Worm (Caenorhabditis elegans): ENCODE results near the gene pho-10.

pho-10 gene

DNA sequence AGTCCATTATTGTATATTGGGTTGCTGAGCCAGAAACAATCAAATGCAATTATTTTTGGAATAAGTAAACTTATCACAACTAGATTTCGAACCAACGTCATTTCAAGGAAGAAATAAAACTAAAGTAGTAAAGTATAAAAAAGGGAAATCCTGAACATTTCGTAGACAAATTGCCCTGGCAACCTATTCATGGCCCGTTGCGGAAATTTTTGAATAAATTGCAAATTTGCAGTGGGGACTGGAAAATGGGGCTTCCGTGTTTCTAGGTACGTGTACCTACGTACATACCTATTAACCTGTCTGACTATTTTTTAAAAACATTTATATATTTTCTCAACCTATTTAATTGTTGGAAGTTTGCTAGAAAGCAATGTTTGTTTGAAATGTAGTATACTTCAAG lies 5.4 kb downstream of the pho-10 start, which contains the start of gene F26C11.3:
F26C11.3 (minus strand) TSS at position 101 of the 400 bp plus-strand sequence.
- TF ChIP-seq dpl-1 (GFP tag; optimal IDR thresholded peaks at IDR 0.05) (no peak), dve-1 (tag; optimal IDR thresholded peaks at IDR 0.05; ENCODE audit: insufficient read depth) (no peak), daf-16 (GFP tag; optimal IDR thresholded peaks at IDR 0.05) (no peak), daf-16 (tag; optimal IDR thresholded peaks at IDR 0.05) (no peak), zip-11 (GFP tag; IDR thresholded peaks at IDR 0.05) (no peak), nhr-28 (tag; optimal IDR thresholded peaks at IDR 0.05) (no peak), arid-1 (GFP tag; conservative IDR thresholded peaks at IDR 0.05) (no peak), zfp-2 (tag; optimal IDR thresholded peaks at IDR 0.05) (no peak), nhr-42 (GFP tag; IDR thresholded peaks at IDR 0.05) (no peak), skn-1 (tag; optimal IDR thresholded peaks at IDR 0.05) (no peak), nhr-48 (tag; optimal IDR thresholded peaks at IDR 0.05) (no peak), daf-12 (tag; optimal IDR thresholded peaks at IDR 0.05) (no peak), lin-38 (GFP tag; IDR thresholded peaks at IDR 0.05) (no peak), T26A8.4 (GFP tag; IDR thresholded peaks at IDR 0.05) (no peak), unc-39 (tag; optimal IDR thresholded peaks at IDR 0.05) (no peak), Y5F2A.4 (GFP tag; optimal IDR thresholded peaks at IDR 0.05) (no peak)

DNA sequence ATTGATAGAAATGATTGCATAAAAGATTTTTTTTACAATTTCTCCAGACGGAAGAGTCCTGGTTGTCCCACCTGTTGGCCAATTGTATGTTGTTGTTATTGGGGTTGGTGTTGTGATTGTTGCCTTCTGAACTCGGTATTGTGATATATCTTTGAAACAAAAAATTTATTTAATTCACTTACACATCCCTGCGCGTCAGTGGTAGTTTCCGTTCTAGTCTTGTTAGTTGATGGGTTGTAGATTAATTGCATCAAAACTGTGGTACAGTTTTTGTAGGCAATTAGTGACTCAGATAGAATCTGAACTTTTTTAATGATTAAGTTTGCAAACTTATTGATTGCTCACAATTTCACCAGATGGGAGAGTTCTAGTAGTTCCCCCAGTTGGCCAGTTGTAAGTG lies 15.9 kb downstream of the pho-10 start:
- TF ChIP-seq unc-62 (GFP tag; optimal IDR thresholded peaks at IDR 0.05 in 1 of 2) (peak in 1 of 2 experiments; percentile 97), unc-62 (tag; optimal IDR thresholded peaks at IDR 0.05) (no peak), Y75B8A.6 (GFP tag; IDR thresholded peaks at IDR 0.05) (no peak)

DNA sequence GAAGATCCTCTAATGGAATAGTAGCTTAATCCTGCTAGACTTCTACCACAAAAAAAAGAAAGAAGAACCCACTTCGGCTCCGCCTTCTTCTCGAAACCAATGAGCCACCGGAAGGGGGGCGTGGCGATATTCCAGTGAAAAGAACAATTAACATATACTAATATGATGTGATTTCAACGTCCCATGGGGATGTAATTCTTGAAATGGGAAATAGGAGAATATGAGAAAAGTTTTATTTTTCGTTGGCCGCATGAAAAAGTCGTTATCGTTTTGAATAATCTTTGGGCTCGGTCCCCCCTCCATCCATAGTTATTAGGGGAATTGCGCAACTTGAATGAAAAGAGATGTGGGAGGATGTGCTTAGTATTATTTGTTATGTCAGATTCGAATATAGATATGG lies 20.1 kb downstream of the pho-10 start, which contains the start of gene unc-4:
unc-4 (minus strand) TSS at position 101 of the 400 bp plus-strand sequence.
- TF ChIP-seq snpc-1.2 (GFP tag; IDR thresholded peaks at IDR 0.05) (no peak), egl-43 (GFP tag; IDR thresholded peaks at IDR 0.05) (no peak), spr-1 (tag; optimal IDR thresholded peaks at IDR 0.05) (no peak), zag-1 (tag; optimal IDR thresholded peaks at IDR 0.05) (no peak), dmd-9 (GFP tag; IDR thresholded peaks at IDR 0.05) (no peak), nhr-77 (tag; optimal IDR thresholded peaks at IDR 0.05) (no peak), aly-2 (tag; optimal IDR thresholded peaks at IDR 0.05) (no peak), dmd-8 (GFP tag; IDR thresholded peaks at IDR 0.05) (no peak), nhr-111 (GFP tag; optimal IDR thresholded peaks at IDR 0.05) (no peak), dve-1 (tag; optimal IDR thresholded peaks at IDR 0.05; ENCODE audit: insufficient read depth) (no peak), nhr-41 (GFP tag; IDR thresholded peaks at IDR 0.05) (no peak), skn-1 (tag; optimal IDR thresholded peaks at IDR 0.05) (no peak), lsy-2 (tag; optimal IDR thresholded peaks at IDR 0.05) (no peak), nhr-25 (tag; optimal IDR thresholded peaks at IDR 0.05; ENCODE audit: borderline replicate concordance, insufficient read depth) (no peak), nhr-48 (tag; optimal IDR thresholded peaks at IDR 0.05) (no peak), php-3 (GFP tag; IDR thresholded peaks at IDR 0.05) (no peak), pha-4 (GFP tag; IDR thresholded peaks at IDR 0.05) (no peak), pha-4 (tag; optimal IDR thresholded peaks at IDR 0.05) (no peak), dpl-1 (GFP tag; optimal IDR thresholded peaks at IDR 0.05) (no peak)

DNA sequence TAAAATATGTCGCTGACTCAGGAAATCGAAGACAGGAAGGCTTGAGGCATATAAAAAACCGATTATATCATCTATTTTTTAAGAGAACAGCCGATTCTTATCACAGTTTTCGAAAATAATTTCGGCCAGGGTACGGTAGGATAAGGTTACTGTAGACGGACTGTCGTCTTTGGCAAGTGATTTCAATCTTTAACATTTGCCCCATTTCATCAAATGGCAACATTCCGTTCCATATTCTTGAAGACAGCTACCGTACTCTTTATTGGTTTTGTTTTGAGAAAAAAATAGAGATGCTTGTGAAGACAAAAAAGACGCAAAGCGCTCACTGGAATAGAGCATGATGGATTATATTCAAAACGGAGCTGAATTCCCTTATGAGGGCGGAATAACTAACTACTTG lies 21.6 kb downstream of the pho-10 start:
- TF ChIP-seq aha-1 (tag) (peak; percentile 91), unc-130 (GFP tag; optimal IDR thresholded peaks at IDR 0.05) (no peak)

DNA sequence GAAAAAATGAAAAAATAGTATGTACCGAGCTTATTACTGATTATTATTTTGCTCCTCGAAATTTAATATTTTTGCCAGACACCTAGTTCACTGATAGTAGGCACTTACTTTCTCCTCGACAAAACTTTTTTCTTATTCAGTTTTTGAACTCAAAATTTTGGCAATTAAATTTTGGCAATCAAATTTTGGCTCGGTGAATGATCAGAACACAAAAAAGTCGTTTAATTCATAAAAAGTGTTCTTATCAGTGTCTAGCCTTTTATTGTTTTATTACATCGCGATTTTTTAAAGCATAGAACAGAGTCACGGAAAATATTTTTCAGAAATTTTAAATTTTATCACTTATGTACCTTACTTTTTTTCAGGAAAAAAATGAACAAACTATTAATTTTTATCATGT lies 25.2 kb downstream of the pho-10 start:
- no peak for TF ChIP-seq mdt-29 (GFP tag; IDR thresholded peaks at IDR 0.05)
- no peak for TF ChIP-seq nhr-10 (tag; optimal IDR thresholded peaks at IDR 0.05)
- TF ChIP-seq php-3 (GFP tag; IDR thresholded peaks at IDR 0.05): peak; percentile 95
- TF ChIP-seq ZK546.5 (tag; optimal IDR thresholded peaks at IDR 0.05): no peak
- TF ChIP-seq F10B5.3 (tag; optimal IDR thresholded peaks at IDR 0.05): no peak
- TF ChIP-seq attf-4 (tag; optimal IDR thresholded peaks at IDR 0.05): no peak
- TF ChIP-seq lin-39 (tag; optimal IDR thresholded peaks at IDR 0.05): no peak
- no peak for TF ChIP-seq ztf-7 (tag; optimal IDR thresholded peaks at IDR 0.05)
- TF ChIP-seq saeg-2 (GFP tag; IDR thresholded peaks at IDR 0.05): no peak
- TF ChIP-seq ztf-11 (tag; optimal IDR thresholded peaks at IDR 0.05): no peak
- peak; percentile 47 for TF ChIP-seq dmd-6 (GFP tag; IDR thresholded peaks at IDR 0.05)
- no peak for TF ChIP-seq aly-2 (tag; optimal IDR thresholded peaks at IDR 0.05)
- TF ChIP-seq skn-1 (tag; optimal IDR thresholded peaks at IDR 0.05): no peak
- TF ChIP-seq snpc-1.2 (GFP tag; IDR thresholded peaks at IDR 0.05): no peak
- TF ChIP-seq zfp-3 (GFP tag; conservative IDR thresholded peaks at IDR 0.05): no peak
- TF ChIP-seq spr-3 (GFP tag; optimal IDR thresholded peaks at IDR 0.05): no peak
